Worm (Caenorhabditis elegans): ENCODE data around the gene F42C5.5.

F42C5.5 gene

DNA sequence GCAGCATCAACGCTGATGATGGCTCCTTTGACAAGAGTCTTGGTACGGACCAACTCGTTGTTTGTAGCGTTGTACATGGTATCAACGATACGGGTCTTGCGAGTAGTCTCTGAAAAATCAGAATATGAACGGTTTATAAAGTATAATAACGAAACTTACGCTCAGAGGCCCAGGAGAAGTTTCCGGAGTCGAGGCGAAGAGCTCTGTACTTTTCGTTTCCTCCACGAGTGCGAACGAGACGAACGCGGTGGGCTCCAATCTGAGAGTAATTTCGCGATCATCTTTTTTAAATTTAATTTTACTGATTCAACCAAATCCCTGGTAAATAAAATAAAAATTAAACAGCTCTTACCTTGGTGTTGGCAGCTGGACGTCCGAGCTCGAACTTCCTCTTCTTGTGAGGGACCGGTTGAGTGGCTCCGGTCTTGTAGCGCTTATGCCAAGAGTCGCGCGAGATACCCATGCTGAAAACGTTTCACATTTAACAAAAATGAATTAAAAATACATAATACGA is 19.4 kb upstream of the F42C5.5 start, which contains the start of gene rps-8:
TSS of gene rps-8 (minus strand) at position 464 of the 514 bp plus-strand sequence.
- TF ChIP-seq pes-1 (GFP tag; IDR thresholded peaks at IDR 0.05), result no peak
- TF ChIP-seq ceh-36 (tag; optimal IDR thresholded peaks at IDR 0.05), result no peak
- no peak for TF ChIP-seq F13C5.2 (tag; optimal IDR thresholded peaks at IDR 0.05)
- TF ChIP-seq flt-1 (GFP tag; IDR thresholded peaks at IDR 0.05), result no peak
- TF ChIP-seq scrt-1 (GFP tag; IDR thresholded peaks at IDR 0.05), result no peak
- TF ChIP-seq ceh-13 (GFP tag; optimal IDR thresholded peaks at IDR 0.05), result no peak
- no peak for TF ChIP-seq tbx-37 (GFP tag; conservative IDR thresholded peaks at IDR 0.05)
- no peak for TF ChIP-seq tra-4 (tag; optimal IDR thresholded peaks at IDR 0.05)
- TF ChIP-seq hmg-4 (GFP tag; optimal IDR thresholded peaks at IDR 0.05), result no peak
- TF ChIP-seq aly-1 (tag; optimal IDR thresholded peaks at IDR 0.05), result no peak
- no peak for TF ChIP-seq ama-1 (optimal IDR thresholded peaks at IDR 0.05)
- no peak for TF ChIP-seq sea-1 (GFP tag; conservative IDR thresholded peaks at IDR 0.05)

DNA sequence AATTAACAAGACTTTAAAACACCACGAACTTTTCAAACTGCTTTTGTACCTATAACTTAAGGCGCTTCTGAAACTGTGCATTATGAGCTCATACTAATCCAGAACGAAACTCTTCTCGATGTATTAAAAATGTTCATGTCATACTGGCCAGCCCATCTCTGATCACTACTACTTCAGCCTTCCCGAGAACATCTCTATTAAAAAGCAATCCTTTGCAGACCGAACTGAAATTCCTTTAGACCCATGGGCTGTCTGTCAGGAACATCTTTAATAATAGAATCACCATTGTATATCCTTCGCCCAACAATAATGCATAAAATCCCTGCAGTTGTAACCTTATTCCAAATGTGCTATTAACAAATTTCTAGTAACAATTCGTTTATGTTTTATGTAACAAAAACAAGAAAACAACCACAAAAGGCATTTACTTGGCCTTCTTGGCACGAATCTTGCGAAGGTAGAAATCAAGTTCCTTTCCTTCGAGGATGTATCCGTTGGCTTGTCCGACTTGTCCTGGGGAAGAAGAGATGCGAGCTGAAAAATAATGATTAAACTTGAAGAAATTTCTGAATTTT is 18.7 kb upstream of the F42C5.5 start:
- TF ChIP-seq ceh-13 (GFP tag; optimal IDR thresholded peaks at IDR 0.05) (no peak), tra-4 (tag; optimal IDR thresholded peaks at IDR 0.05) (no peak), ets-7 (tag; optimal IDR thresholded peaks at IDR 0.05) (no peak), hmg-4 (GFP tag; optimal IDR thresholded peaks at IDR 0.05) (no peak), ceh-36 (tag; optimal IDR thresholded peaks at IDR 0.05) (no peak), aly-1 (tag; optimal IDR thresholded peaks at IDR 0.05) (no peak), B0310.2 (tag; optimal IDR thresholded peaks at IDR 0.05) (no peak), hnd-1 (tag; optimal IDR thresholded peaks at IDR 0.05) (no peak), scrt-1 (GFP tag; IDR thresholded peaks at IDR 0.05) (no peak), tbx-11 (GFP tag; IDR thresholded peaks at IDR 0.05) (no peak), hmbx-1 (tag; optimal IDR thresholded peaks at IDR 0.05) (no peak), flt-1 (GFP tag; IDR thresholded peaks at IDR 0.05) (no peak), sea-1 (GFP tag; conservative IDR thresholded peaks at IDR 0.05) (no peak), pes-1 (GFP tag; IDR thresholded peaks at IDR 0.05) (no peak), ama-1 (optimal IDR thresholded peaks at IDR 0.05) (no peak), F13C5.2 (tag; optimal IDR thresholded peaks at IDR 0.05) (no peak), tbx-37 (GFP tag; conservative IDR thresholded peaks at IDR 0.05) (no peak)

DNA sequence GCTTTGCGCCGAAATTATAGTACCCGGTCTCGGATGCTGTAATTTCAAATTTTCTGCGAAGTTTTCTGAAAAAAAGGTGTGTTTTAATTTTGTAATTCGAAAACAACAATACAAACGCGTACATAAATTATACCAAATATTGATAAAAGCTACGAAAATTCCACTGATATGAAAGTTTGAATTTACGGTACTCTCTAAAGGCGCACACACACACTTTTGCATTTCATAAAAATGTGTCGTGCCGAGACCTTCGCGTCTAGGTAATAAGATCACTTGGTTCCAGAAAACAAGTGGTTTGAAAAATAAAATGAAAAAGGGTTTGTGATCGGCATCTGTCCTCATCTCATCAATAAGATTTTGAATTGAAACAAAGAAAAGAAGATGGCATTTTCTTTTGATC is 16.8 kb upstream of the F42C5.5 start:
- no peak for TF ChIP-seq B0310.2 (tag; optimal IDR thresholded peaks at IDR 0.05)
- TF ChIP-seq hmbx-1 (tag; optimal IDR thresholded peaks at IDR 0.05), result no peak
- no peak for TF ChIP-seq ceh-36 (tag; optimal IDR thresholded peaks at IDR 0.05)
- TF ChIP-seq ets-7 (tag; optimal IDR thresholded peaks at IDR 0.05), result no peak
- no peak for TF ChIP-seq flt-1 (GFP tag; IDR thresholded peaks at IDR 0.05)
- no peak for TF ChIP-seq hmg-4 (GFP tag; optimal IDR thresholded peaks at IDR 0.05)
- no peak for TF ChIP-seq ceh-13 (GFP tag; optimal IDR thresholded peaks at IDR 0.05)

DNA sequence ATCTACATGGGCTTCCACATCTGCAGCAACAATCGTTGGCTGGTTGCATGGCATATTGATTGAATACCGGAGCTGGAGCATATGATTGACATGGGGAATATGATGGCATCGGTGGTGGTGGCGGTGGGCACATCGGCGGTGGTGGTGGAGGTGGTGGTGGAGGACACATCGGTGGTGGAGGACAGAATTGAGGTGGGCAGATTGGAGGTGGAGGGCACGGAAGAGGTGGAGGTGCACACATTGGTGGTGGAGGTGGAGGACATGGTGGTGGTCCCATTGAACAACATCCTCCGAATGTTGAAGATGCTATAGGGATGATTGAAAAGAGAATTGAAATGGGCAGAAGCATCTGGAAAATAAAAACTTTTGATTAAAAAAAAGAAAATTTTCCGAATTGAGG is 16.4 kb upstream of the F42C5.5 start, which contains the start of gene grl-4:
TSS of gene grl-4 (minus strand) at position 351 of the 400 bp plus-strand sequence.
- TF ChIP-seq tra-4 (tag; optimal IDR thresholded peaks at IDR 0.05), result no peak
- TF ChIP-seq ets-7 (tag; optimal IDR thresholded peaks at IDR 0.05), result no peak
- TF ChIP-seq hnd-1 (tag; optimal IDR thresholded peaks at IDR 0.05), result no peak
- TF ChIP-seq tbx-37 (GFP tag; conservative IDR thresholded peaks at IDR 0.05), result no peak
- no peak for TF ChIP-seq scrt-1 (GFP tag; IDR thresholded peaks at IDR 0.05)
- no peak for TF ChIP-seq hmbx-1 (tag; optimal IDR thresholded peaks at IDR 0.05)
- TF ChIP-seq aly-1 (tag; optimal IDR thresholded peaks at IDR 0.05), result no peak
- no peak for TF ChIP-seq ceh-13 (GFP tag; optimal IDR thresholded peaks at IDR 0.05)
- no peak for TF ChIP-seq sea-1 (GFP tag; conservative IDR thresholded peaks at IDR 0.05)
- no peak for TF ChIP-seq flt-1 (GFP tag; IDR thresholded peaks at IDR 0.05)
- TF ChIP-seq pes-1 (GFP tag; IDR thresholded peaks at IDR 0.05), result no peak
- TF ChIP-seq hmg-4 (GFP tag; optimal IDR thresholded peaks at IDR 0.05), result no peak
- TF ChIP-seq tbx-11 (GFP tag; IDR thresholded peaks at IDR 0.05), result no peak
- no peak for TF ChIP-seq ceh-36 (tag; optimal IDR thresholded peaks at IDR 0.05)
- TF ChIP-seq ama-1 (optimal IDR thresholded peaks at IDR 0.05), result no peak
- no peak for TF ChIP-seq F13C5.2 (tag; optimal IDR thresholded peaks at IDR 0.05)
- no peak for TF ChIP-seq B0310.2 (tag; optimal IDR thresholded peaks at IDR 0.05)

DNA sequence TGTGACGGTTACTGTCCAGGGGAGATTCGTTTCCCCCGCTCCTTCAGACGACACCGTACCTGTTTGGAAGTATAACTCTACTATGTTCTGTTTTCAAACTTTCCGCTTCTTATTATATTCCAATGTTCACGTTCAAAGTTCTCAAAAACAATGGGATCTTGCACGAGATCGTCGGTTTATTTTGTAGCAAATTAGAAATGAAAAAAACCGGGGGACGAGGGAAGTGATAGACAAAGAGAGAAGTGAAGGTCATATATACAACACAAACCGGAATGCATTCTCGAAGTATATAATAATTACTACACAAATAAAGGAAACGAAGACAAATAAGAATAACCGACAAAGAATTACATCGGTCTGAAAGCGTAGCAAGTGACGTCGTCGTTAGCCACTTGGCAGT is 15.7 kb upstream of the F42C5.5 start:
- TF ChIP-seq B0310.2 (tag; optimal IDR thresholded peaks at IDR 0.05) (no peak), sea-1 (GFP tag; conservative IDR thresholded peaks at IDR 0.05) (no peak), F13C5.2 (tag; optimal IDR thresholded peaks at IDR 0.05) (no peak), ama-1 (optimal IDR thresholded peaks at IDR 0.05) (no peak), ets-7 (tag; optimal IDR thresholded peaks at IDR 0.05) (no peak), hmbx-1 (tag; optimal IDR thresholded peaks at IDR 0.05) (no peak), aly-1 (tag; optimal IDR thresholded peaks at IDR 0.05) (no peak), flt-1 (GFP tag; IDR thresholded peaks at IDR 0.05) (no peak), hnd-1 (tag; optimal IDR thresholded peaks at IDR 0.05) (no peak), pes-1 (GFP tag; IDR thresholded peaks at IDR 0.05) (no peak)

DNA sequence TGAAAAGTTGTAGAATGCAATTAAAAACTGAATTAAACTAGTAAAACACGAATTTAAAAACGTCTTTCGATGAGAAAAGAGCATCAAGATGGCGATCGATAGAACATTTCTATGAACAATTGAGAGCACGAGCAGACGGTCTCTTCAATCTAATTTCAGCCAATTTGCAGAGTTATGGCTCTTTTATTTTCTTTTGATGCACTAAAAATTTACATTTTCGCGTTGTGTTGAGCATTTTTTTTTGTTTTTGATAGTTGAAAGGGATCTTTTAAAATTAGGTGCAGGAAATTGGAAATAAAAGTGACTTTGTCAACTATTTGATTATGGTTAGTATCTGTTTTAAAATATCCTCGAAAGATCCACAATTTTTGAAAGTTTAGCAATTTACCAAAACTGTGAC is 15.0 kb upstream of the F42C5.5 start, which contains the start of gene F42C5.6:
TSS of gene F42C5.6 (minus strand) at position 101 of the 400 bp plus-strand sequence.
- no peak for TF ChIP-seq pes-1 (GFP tag; IDR thresholded peaks at IDR 0.05)
- no peak for TF ChIP-seq ceh-36 (tag; optimal IDR thresholded peaks at IDR 0.05)
- TF ChIP-seq hnd-1 (tag; optimal IDR thresholded peaks at IDR 0.05), result no peak
- no peak for TF ChIP-seq flt-1 (GFP tag; IDR thresholded peaks at IDR 0.05)
- no peak for TF ChIP-seq tra-4 (tag; optimal IDR thresholded peaks at IDR 0.05)
- no peak for TF ChIP-seq scrt-1 (GFP tag; IDR thresholded peaks at IDR 0.05)
- no peak for TF ChIP-seq ama-1 (optimal IDR thresholded peaks at IDR 0.05)
- no peak for TF ChIP-seq ceh-13 (GFP tag; optimal IDR thresholded peaks at IDR 0.05)
- no peak for TF ChIP-seq tbx-11 (GFP tag; IDR thresholded peaks at IDR 0.05)
- no peak for TF ChIP-seq B0310.2 (tag; optimal IDR thresholded peaks at IDR 0.05)
- no peak for TF ChIP-seq hmg-4 (GFP tag; optimal IDR thresholded peaks at IDR 0.05)
- no peak for TF ChIP-seq F13C5.2 (tag; optimal IDR thresholded peaks at IDR 0.05)
- no peak for TF ChIP-seq ets-7 (tag; optimal IDR thresholded peaks at IDR 0.05)
- TF ChIP-seq hmbx-1 (tag; optimal IDR thresholded peaks at IDR 0.05), result no peak
- no peak for TF ChIP-seq tbx-37 (GFP tag; conservative IDR thresholded peaks at IDR 0.05)
- no peak for TF ChIP-seq sea-1 (GFP tag; conservative IDR thresholded peaks at IDR 0.05)
- TF ChIP-seq aly-1 (tag; optimal IDR thresholded peaks at IDR 0.05), result no peak

DNA sequence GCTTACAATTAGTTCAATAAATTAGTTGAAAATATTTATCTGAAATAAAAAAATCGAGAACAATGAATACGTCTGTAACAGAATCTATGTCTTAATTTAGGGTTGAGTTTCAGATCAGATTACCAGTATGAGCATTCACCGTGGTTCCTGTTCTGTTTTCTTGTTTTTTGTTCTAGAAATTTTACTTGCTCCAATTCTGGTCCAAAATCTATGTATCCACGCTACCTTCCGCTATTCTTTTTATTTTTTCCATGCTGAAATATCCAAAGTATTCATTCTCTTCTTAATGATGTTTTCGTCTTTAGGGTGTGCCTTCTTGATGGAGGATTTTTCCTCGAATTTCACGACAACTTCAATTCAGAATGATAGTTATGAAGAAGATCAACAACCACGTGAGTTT is 11.3 kb upstream of the F42C5.5 start, which contains the start of gene npr-27:
TSS of gene npr-27 (plus strand) at position 301 of the 400 bp plus-strand sequence.
- TF ChIP-seq ets-7 (tag; optimal IDR thresholded peaks at IDR 0.05) (no peak), F13C5.2 (tag; optimal IDR thresholded peaks at IDR 0.05) (no peak), sea-1 (GFP tag; conservative IDR thresholded peaks at IDR 0.05) (no peak), flt-1 (GFP tag; IDR thresholded peaks at IDR 0.05) (no peak), tra-4 (tag; optimal IDR thresholded peaks at IDR 0.05) (no peak), tbx-37 (GFP tag; conservative IDR thresholded peaks at IDR 0.05) (no peak)
